Worm (Caenorhabditis elegans) whole organism, L4/young adult: Measurements from ENCODE around the gene T19D12.1.

Source experiments
- W03F9.2 ChIP-seq: fragments of 150-350 bp; optimal IDR thresholded peaks from 2 replicates; lab custom pipeline; 2014; ENCODE audit warnings: missing biosample characterization, missing genetic modification characterization
- dao-5 ChIP-seq: sonication (generic microtip); optimal IDR thresholded peaks from 2 replicates; lab custom pipeline; 2016; ENCODE audit warnings: missing genotype, missing genetic modification characterization, moderate library complexity, missing compliant biosample characterization
- him-1 ChIP-seq: sonication (generic microtip); optimal IDR thresholded peaks from 2 replicates; lab custom pipeline; 2016; ENCODE audit warnings: missing genotype, missing genetic modification reagents, missing genetic modification characterization, missing compliant biosample characterization

- TF ChIP-seq dao-5 (tag; lab: Kevin White, UChicago) (no peak), him-1 (no peak), W03F9.2 (no peak)
These were observed 790 bp upstream of the T19D12.1 start for ce11 chrII:6665908-6666307.
